Worm (Caenorhabditis elegans): ENCODE measurements around the gene flp-25.

DNA sequence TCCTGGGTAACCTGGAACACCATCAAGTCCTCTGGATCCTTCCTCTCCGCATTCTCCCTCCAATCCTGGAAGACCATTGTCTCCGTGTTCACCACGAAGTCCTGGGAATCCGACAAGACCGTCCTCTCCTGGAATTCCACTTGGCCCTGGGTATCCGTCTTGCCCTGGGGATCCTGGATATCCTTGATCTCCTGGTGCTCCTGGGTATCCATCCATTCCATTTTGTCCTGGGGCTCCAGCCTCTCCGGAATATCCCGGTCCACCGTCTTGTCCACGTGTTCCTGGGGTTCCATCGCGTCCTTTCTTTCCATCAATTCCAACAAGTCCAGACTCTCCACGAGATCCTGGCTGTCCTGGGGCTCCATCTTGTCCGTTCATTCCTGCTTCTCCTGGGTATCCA lies 21.3 kb upstream of the flp-25 start:
- no peak for TF ChIP-seq skn-1 (tag; optimal IDR thresholded peaks at IDR 0.05)
- TF ChIP-seq mdl-1 (tag; optimal IDR thresholded peaks at IDR 0.05), result no peak
- no peak for TF ChIP-seq lsy-2 (tag; optimal IDR thresholded peaks at IDR 0.05)
- TF ChIP-seq ets-5 (GFP tag; IDR thresholded peaks at IDR 0.05), result no peak
- no peak for TF ChIP-seq ceh-88 (GFP tag; IDR thresholded peaks at IDR 0.05)
- TF ChIP-seq nhr-11 (tag; optimal IDR thresholded peaks at IDR 0.05), result no peak
- no peak for TF ChIP-seq nhr-90 (tag; optimal IDR thresholded peaks at IDR 0.05; ENCODE audit: poor library complexity)
